Fruit fly (Drosophila melanogaster) whole organism, embryonic: Measurements from ENCODE around the gene CG13894.

Experiments used
- ATbp ChIP-seq: fragments of 200-800 bp; sonication (Bioruptor generic); optimal IDR thresholded peaks from 2 replicates; lab custom pipeline; 2017; ENCODE audit warnings: missing biosample characterization, mild to moderate bottlenecking, missing genetic modification characterization, missing genetic modification reagents
- Bdp1 ChIP-seq: fragments of 200-800 bp; sonication (Bioruptor generic); optimal IDR thresholded peaks from 3 replicates; lab custom pipeline; 2016; ENCODE audit warnings: missing biosample characterization, missing genetic modification characterization
- CG10267 ChIP-seq: fragments of 200-800 bp; sonication (Bioruptor generic); optimal IDR thresholded peaks from 2 replicates; lab custom pipeline; 2018; ENCODE audit warnings: missing biosample characterization, mild to moderate bottlenecking, missing genetic modification characterization, moderate library complexity
- CG12659 ChIP-seq: fragments of 200-800 bp; sonication (Bioruptor generic); optimal IDR thresholded peaks from 3 replicates; lab custom pipeline; 2017; ENCODE audit warnings: mild to moderate bottlenecking, missing biosample characterization, missing genetic modification reagents, missing genetic modification characterization
- CG15011 ChIP-seq: fragments of 200-800 bp; sonication (Bioruptor generic); optimal IDR thresholded peaks from 3 replicates; lab custom pipeline; 2018; ENCODE audit warnings: missing biosample characterization, mild to moderate bottlenecking, missing genetic modification characterization
- CG15514 ChIP-seq: fragments of 200-800 bp; sonication (Bioruptor generic); optimal IDR thresholded peaks from 3 replicates; lab custom pipeline; 2017; ENCODE audit warnings: missing biosample characterization, missing genetic modification characterization, mild to moderate bottlenecking, moderate library complexity, missing genetic modification reagents
- CG15601 ChIP-seq: fragments of 200-800 bp; sonication (Bioruptor generic); optimal IDR thresholded peaks from 3 replicates; lab custom pipeline; 2019; ENCODE audit warnings: missing biosample characterization, mild to moderate bottlenecking, missing genetic modification characterization, moderate library complexity
- CG15696 ChIP-seq: fragments of 200-800 bp; sonication (Bioruptor generic); optimal IDR thresholded peaks from 2 replicates; lab custom pipeline; 2019; ENCODE audit warnings: missing biosample characterization, mild to moderate bottlenecking, missing genetic modification characterization, moderate library complexity
- CG1603 ChIP-seq: fragments of 200-800 bp; sonication (Bioruptor generic); optimal IDR thresholded peaks from 2 replicates; lab custom pipeline; 2019; ENCODE audit warnings: missing biosample characterization, mild to moderate bottlenecking, missing genetic modification characterization, moderate library complexity
- CG18476 ChIP-seq: fragments of 200-800 bp; sonication (Bioruptor generic); optimal IDR thresholded peaks from 2 replicates; lab custom pipeline; 2016; ENCODE audit warnings: missing biosample characterization, mild to moderate bottlenecking, missing genetic modification characterization
- CG2712 ChIP-seq: fragments of 200-800 bp; optimal IDR thresholded peaks from 3 replicates; lab custom pipeline; 2019; ENCODE audit warnings: missing biosample characterization, mild to moderate bottlenecking, missing genetic modification characterization, moderate library complexity
- CG30403 ChIP-seq: fragments of 200-800 bp; sonication (Bioruptor generic); optimal IDR thresholded peaks from 3 replicates; lab custom pipeline; 2016; ENCODE audit warnings: missing biosample characterization, missing genetic modification characterization
- CG31441 ChIP-seq: fragments of 200-800 bp; sonication (Bioruptor generic); IDR thresholded peaks from 2 replicates; pipeline ENCODE4 v1.3.6; 2022; ENCODE audit warnings: missing biosample characterization, missing genetic modification characterization
- CG6791 ChIP-seq: fragments of 200-800 bp; sonication (Bioruptor generic); IDR thresholded peaks from 3 replicates; pipeline ENCODE4 v1.3.6; 2022; ENCODE audit warnings: missing biosample characterization, missing genetic modification characterization; ENCODE audit not compliant: partially characterized antibody
- CG7556 ChIP-seq: fragments of 200-800 bp; sonication (Bioruptor generic); optimal IDR thresholded peaks from 2 replicates; lab custom pipeline; 2017; ENCODE audit warnings: missing biosample characterization, mild to moderate bottlenecking, missing genetic modification characterization
- CG9609 ChIP-seq: fragments of 200-800 bp; sonication (Bioruptor generic); optimal IDR thresholded peaks from 3 replicates; lab custom pipeline; 2016; ENCODE audit warnings: missing biosample characterization, missing genetic modification characterization
- CoRest ChIP-seq: fragments of 200-800 bp; sonication (Bioruptor generic); optimal IDR thresholded peaks from 3 replicates; lab custom pipeline; 2018; ENCODE audit warnings: missing biosample characterization, mild to moderate bottlenecking, missing genetic modification characterization, moderate library complexity
- D19A ChIP-seq: fragments of 200-800 bp; optimal IDR thresholded peaks from 3 replicates; lab custom pipeline; 2019; ENCODE audit warnings: missing biosample characterization, mild to moderate bottlenecking, missing genetic modification characterization, moderate library complexity
- Dad ChIP-seq: fragments of 200-800 bp; sonication (Bioruptor generic); optimal IDR thresholded peaks from 3 replicates; lab custom pipeline; 2016; ENCODE audit warnings: missing biosample characterization, missing genetic modification characterization
- Dbx ChIP-seq: fragments of 200-800 bp; sonication (Bioruptor generic); IDR thresholded peaks from 3 replicates; pipeline ENCODE4 v1.3.6; 2022; ENCODE audit warnings: missing biosample characterization, missing genetic modification characterization
- Dek ChIP-seq: fragments of 200-800 bp; sonication (Bioruptor generic); optimal IDR thresholded peaks from 3 replicates; lab custom pipeline; 2019; ENCODE audit warnings: missing biosample characterization, mild to moderate bottlenecking, missing genetic modification characterization, moderate library complexity
- Hr3 ChIP-seq: fragments of 200-800 bp; sonication (Bioruptor generic); optimal IDR thresholded peaks from 3 replicates; lab custom pipeline; 2016; ENCODE audit warnings: missing biosample characterization, missing genetic modification characterization
- Hr51 ChIP-seq, 2 experiments: fragments of 200-800 bp; sonication (Bioruptor generic); optimal IDR thresholded peaks; 2 replicates in 1 of 2; 3 replicates in 1 of 2; lab custom pipeline; 2016 to 2018; ENCODE audit warnings: missing biosample characterization in 2 of 2, missing genetic modification characterization in 2 of 2, mild to moderate bottlenecking in 1 of 2, moderate library complexity in 1 of 2
- Oli ChIP-seq: fragments of 200-800 bp; sonication (Bioruptor generic); optimal IDR thresholded peaks from 2 replicates; lab custom pipeline; 2018; ENCODE audit warnings: missing biosample characterization, mild to moderate bottlenecking, missing genetic modification characterization, moderate library complexity
- Usf ChIP-seq: fragments of 200-800 bp; sonication (Bioruptor generic); optimal IDR thresholded peaks from 2 replicates; lab custom pipeline; 2017; ENCODE audit warnings: missing genotype, missing biosample characterization, missing genetic modification characterization
- ac ChIP-seq: fragments of 200-800 bp; sonication (Bioruptor generic); optimal IDR thresholded peaks from 3 replicates; lab custom pipeline; 2017; ENCODE audit warnings: missing biosample characterization, mild to moderate bottlenecking, missing genetic modification characterization
- ato ChIP-seq: fragments of 200-800 bp; sonication (Bioruptor generic); IDR thresholded peaks from 2 replicates; pipeline ENCODE4 v1.3.6; 2022; ENCODE audit warnings: missing biosample characterization, missing genetic modification characterization; ENCODE audit not compliant: partially characterized antibody
- az2 ChIP-seq: fragments of 200-800 bp; sonication (Bioruptor generic); optimal IDR thresholded peaks from 3 replicates; lab custom pipeline; 2016; ENCODE audit warnings: missing biosample characterization, missing genetic modification characterization
- bcd ChIP-seq: fragments of 200-800 bp; sonication (Bioruptor generic); optimal IDR thresholded peaks from 2 replicates; lab custom pipeline; 2017; ENCODE audit warnings: missing biosample characterization, mild to moderate bottlenecking, missing genetic modification characterization
- da ChIP-seq: fragments of 200-800 bp; sonication (Bioruptor generic); optimal IDR thresholded peaks from 2 replicates; lab custom pipeline; 2016; ENCODE audit warnings: missing biosample characterization, missing genetic modification characterization
- dmrt11E ChIP-seq: fragments of 200-800 bp; sonication (Bioruptor generic); optimal IDR thresholded peaks from 3 replicates; lab custom pipeline; 2018; ENCODE audit warnings: missing biosample characterization, mild to moderate bottlenecking, missing genetic modification characterization, moderate library complexity
- dpn ChIP-seq, 2 experiments: fragments of 200-800 bp; sonication (Bioruptor generic); optimal IDR thresholded peaks; 3 replicates each; lab custom pipeline; 2016; ENCODE audit warnings: missing biosample characterization in 2 of 2, missing genetic modification characterization in 2 of 2
- hbn ChIP-seq: fragments of 200-800 bp; sonication (Bioruptor generic); IDR thresholded peaks from 2 replicates; pipeline ENCODE4 v1.3.6; 2022; ENCODE audit warnings: missing biosample characterization, missing genetic modification characterization; ENCODE audit not compliant: partially characterized antibody
- jigr1 ChIP-seq: fragments of 200-800 bp; sonication (Bioruptor generic); IDR thresholded peaks from 3 replicates; pipeline ENCODE4 v1.3.6; 2022; ENCODE audit warnings: missing biosample characterization, missing genetic modification characterization
- jing ChIP-seq: fragments of 200-800 bp; sonication (Bioruptor generic); optimal IDR thresholded peaks from 2 replicates; lab custom pipeline; 2018; ENCODE audit warnings: missing biosample characterization, mild to moderate bottlenecking, missing genetic modification characterization
- jumu ChIP-seq: fragments of 200-800 bp; sonication (Bioruptor generic); optimal IDR thresholded peaks from 3 replicates; lab custom pipeline; 2016; ENCODE audit warnings: missing biosample characterization, missing genetic modification characterization
- phol ChIP-seq: fragments of 200-800 bp; sonication (Bioruptor generic); optimal IDR thresholded peaks from 3 replicates; lab custom pipeline; 2018; ENCODE audit warnings: missing biosample characterization, mild to moderate bottlenecking, missing genetic modification characterization, moderate library complexity
- scrt ChIP-seq: fragments of 200-800 bp; sonication (Bioruptor generic); optimal IDR thresholded peaks from 2 replicates; lab custom pipeline; 2018; ENCODE audit warnings: missing biosample characterization, mild to moderate bottlenecking, missing genetic modification characterization, moderate library complexity
- sd ChIP-seq: fragments of 200-800 bp; sonication (Bioruptor generic); optimal IDR thresholded peaks from 3 replicates; lab custom pipeline; 2018; ENCODE audit warnings: missing biosample characterization, mild to moderate bottlenecking, missing genetic modification characterization, moderate library complexity
- shn ChIP-seq: fragments of 200-800 bp; sonication (Bioruptor generic); optimal IDR thresholded peaks from 3 replicates; lab custom pipeline; 2016; ENCODE audit warnings: missing biosample characterization, missing genetic modification characterization
- sob ChIP-seq: fragments of 200-800 bp; sonication (Bioruptor generic); IDR thresholded peaks from 2 replicates; pipeline ENCODE4 v1.3.6; 2022; ENCODE audit warnings: missing biosample characterization, missing genetic modification characterization
- ssp ChIP-seq: fragments of 200-800 bp; sonication (Bioruptor generic); IDR thresholded peaks from 2 replicates; pipeline ENCODE4 v1.3.6; 2022; ENCODE audit warnings: missing biosample characterization, missing genetic modification characterization
- tin ChIP-seq: fragments of 200-800 bp; sonication (Bioruptor generic); optimal IDR thresholded peaks from 3 replicates; lab custom pipeline; 2016; ENCODE audit warnings: missing biosample characterization, missing genetic modification characterization
- ttk ChIP-seq: fragments of 200-800 bp; sonication (Bioruptor generic); IDR thresholded peaks from 2 replicates; pipeline ENCODE4 v2.1.2; 2022; ENCODE audit warnings: missing biosample characterization, missing genetic modification characterization
- wor ChIP-seq: fragments of 200-800 bp; sonication (Bioruptor generic); IDR thresholded peaks from 2 replicates; pipeline ENCODE4 v1.3.6; 2022; ENCODE audit warnings: missing biosample characterization, missing genetic modification characterization
- zen ChIP-seq: fragments of 200-800 bp; sonication (Bioruptor generic); optimal IDR thresholded peaks from 3 replicates; lab custom pipeline; 2018; ENCODE audit warnings: missing biosample characterization, mild to moderate bottlenecking, missing genetic modification characterization, moderate library complexity
- zen2 ChIP-seq: fragments of 200-800 bp; sonication (Bioruptor generic); IDR thresholded peaks from 3 replicates; pipeline ENCODE4 v1.3.6; 2022; ENCODE audit warnings: missing biosample characterization, missing genetic modification characterization; ENCODE audit not compliant: partially characterized antibody

Gene CG13894

dm6 chr3L:699368-700150, 615 bp upstream of the CG13894 start:
- TF ChIP-seq CG1603 (tag; lab: Kevin White, UChicago) (peak; percentile 22), dmrt11E (tag; lab: Kevin White, UChicago) (peak; percentile 59), CoRest (tag; lab: Kevin White, UChicago) (peak; percentile 59), bcd (peak; percentile 48), CG18476 (GFP tag; lab: Kevin White, UChicago) (peak; percentile 25), CG2712 (tag; lab: Kevin White, UChicago) (peak; percentile 37), Hr51 (GFP tag; optimal IDR thresholded peaks at IDR 0.05; lab: Kevin White, UChicago) (peak in 1 of 2 experiments; percentile 64), ttk (GFP tag; lab: Robert Waterston, UW) (peak; percentile 36; the same call in 1 of the 2 replicates), CG7556 (peak; percentile 77), az2 (GFP tag; lab: Kevin White, UChicago) (peak; percentile 54), CG9609 (GFP tag; lab: Kevin White, UChicago) (peak; percentile 11), dpn (GFP tag; optimal IDR thresholded peaks at IDR 0.05; lab: Kevin White, UChicago) (peak in 1 of 2 experiments; percentile 29), CG15011 (GFP tag; lab: Kevin White, UChicago) (peak; percentile 39), jumu (peak; percentile 15), shn (peak; percentile 52), scrt (GFP tag; lab: Kevin White, UChicago) (peak; percentile 61), wor (no peak), Dad (peak; percentile 2), jing (peak; percentile 19), CG15514 (GFP tag; lab: Kevin White, UChicago) (no peak), D19A (tag; lab: Kevin White, UChicago) (peak; percentile 55), ATbp (GFP tag; lab: Kevin White, UChicago) (peak; percentile 9), Usf (GFP tag; lab: Kevin White, UChicago) (peak; percentile 42), hbn (GFP tag; lab: Robert Waterston, UW) (no peak), Hr3 (GFP tag; lab: Kevin White, UChicago) (peak; percentile 41), CG10267 (tag; lab: Kevin White, UChicago) (peak; percentile 17), zen2 (GFP tag; lab: Robert Waterston, UW) (no peak), Dek (tag; lab: Kevin White, UChicago) (peak; percentile 7), ac (no peak), CG15696 (peak; percentile 48), ato (no peak), CG15601 (peak; percentile 25), jigr1 (GFP tag; lab: Robert Waterston, UW) (no peak), ssp (0 out of 2 replicates have a peak, but pooled peaks have one; percentile 4), CG12659 (GFP tag; lab: Kevin White, UChicago) (peak; percentile 50), Oli (tag; lab: Kevin White, UChicago) (peak; percentile 46), CG31441 (GFP tag; lab: Robert Waterston, UW) (0 out of 2 replicates have a peak, but pooled peaks have one; percentile 45), phol (tag; lab: Kevin White, UChicago) (peak; percentile 53), da (no peak), CG30403 (peak; percentile 66), sob (GFP tag; lab: Robert Waterston, UW) (0 out of 2 replicates have a peak, but pooled peaks have one; percentile 23), Bdp1 (GFP tag; lab: Kevin White, UChicago) (peak; percentile 1), sd (tag; lab: Kevin White, UChicago) (peak; percentile 63), tin (GFP tag; lab: Kevin White, UChicago) (peak; percentile 19), Dbx (GFP tag; lab: Robert Waterston, UW) (no peak), CG6791 (GFP tag; lab: Robert Waterston, UW) (peak; percentile 89), zen (tag; lab: Kevin White, UChicago) (peak; percentile 0)
